Worm (Caenorhabditis elegans) whole organism, midembryonic: ENCODE results near the gene sri-48.
A peak's percentile ranks its signal among the peaks of the same experiment; 100 is the strongest.
"Not testable (repeated sequence)": the region's sequence is repeated elsewhere in the genome, so short reads cannot be mapped to it uniquely, and the experiment has no call there.

Experiments used
- T22C8.4 ChIP-seq: fragments of 200-800 bp; sonication (Bioruptor generic); IDR thresholded peaks from 2 replicates; pipeline ENCODE4 v1.3.6; 2022; ENCODE audit warnings: missing genetic modification characterization, missing compliant biosample characterization
- cog-1 ChIP-seq: sonication (generic microtip); optimal IDR thresholded peaks from 2 replicates; lab custom pipeline; 2016; ENCODE audit warnings: missing genetic modification characterization, missing compliant biosample characterization
- flt-1 ChIP-seq: fragments of 200-800 bp; sonication (Bioruptor generic); IDR thresholded peaks from 2 replicates; pipeline ENCODE4 v1.3.6; 2022; ENCODE audit warnings: missing genetic modification characterization, missing compliant biosample characterization
- klf-2 ChIP-seq: fragments of 200-800 bp; sonication (Bioruptor generic); conservative IDR thresholded peaks from 2 replicates; pipeline ENCODE4 v1.3.6; 2022; ENCODE audit warnings: missing genetic modification reagents, missing genetic modification characterization, missing compliant biosample characterization
- med-1 ChIP-seq: sonication (generic microtip); optimal IDR thresholded peaks from 2 replicates; lab custom pipeline; 2017; ENCODE audit warnings: missing genetic modification characterization, mild to moderate bottlenecking, missing compliant biosample characterization, antibody characterized with exemption, missing genetic modification reagents; ENCODE audit not compliant: insufficient read depth
- ref-1 ChIP-seq: fragments of 200-800 bp; sonication (Bioruptor generic); conservative IDR thresholded peaks from 2 replicates; pipeline ENCODE4 v1.3.6; 2022; ENCODE audit warnings: missing genetic modification reagents, missing genetic modification characterization, missing compliant biosample characterization
- tab-1 ChIP-seq: fragments of 200-800 bp; sonication (Bioruptor generic); IDR thresholded peaks from 2 replicates; pipeline ENCODE4 v1.3.6; 2022; ENCODE audit warnings: missing genetic modification characterization, missing compliant biosample characterization
- ztf-23 ChIP-seq: fragments of 200-800 bp; sonication (Bioruptor generic); IDR thresholded peaks from 2 replicates; pipeline ENCODE4 v1.3.6; 2022; ENCODE audit warnings: missing genetic modification reagents, missing genetic modification characterization, missing compliant biosample characterization
- ztf-29 ChIP-seq: fragments of 200-800 bp; sonication (Bioruptor generic); IDR thresholded peaks from 2 replicates; pipeline ENCODE4 v1.3.6; 2022; ENCODE audit warnings: missing genetic modification reagents, missing genetic modification characterization, missing compliant biosample characterization

Gene sri-48

ce11 chrII:3201242-3201641, at the start of gene sri-48:
Gene sri-48, minus strand, starts transcription at chrII:3201342.
- not testable (repeated sequence) for TF ChIP-seq flt-1; cog-1; T22C8.4 (GFP tag; lab: Robert Waterston, UW)

DNA sequence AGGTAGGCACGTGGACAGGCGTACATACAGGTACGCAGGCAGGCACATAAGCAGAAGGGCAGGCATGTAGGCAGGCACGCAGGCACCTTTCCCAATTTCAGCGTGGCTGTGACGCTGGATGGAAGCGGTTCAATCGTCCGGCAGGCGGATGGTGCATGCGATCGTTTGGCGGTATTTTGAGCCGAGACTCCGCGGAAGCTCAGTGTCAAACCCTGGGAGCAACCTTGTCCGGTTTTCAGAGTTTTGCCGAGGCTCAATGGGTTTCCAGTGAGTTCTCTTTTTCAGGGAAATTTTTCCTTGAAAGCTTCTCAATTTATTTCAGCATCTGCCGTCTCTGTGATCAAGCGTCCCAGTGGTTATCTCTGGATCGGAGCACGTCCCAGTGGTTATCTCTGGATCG, 49.1 kb upstream of the sri-48 start:
- TF ChIP-seq ztf-23 (GFP tag; lab: Robert Waterston, UW) (no peak), flt-1 (no peak)

ce11 chrII:3249406-3249805, 48.3 kb upstream of the sri-48 start, which contains the start of gene clec-124:
Gene clec-124, plus strand, starts transcription at chrII:3249706.
- TF ChIP-seq ref-1 (GFP tag; lab: Robert Waterston, UW) (no peak), med-1 (GFP tag; lab: Kevin White, UChicago) (no peak), cog-1 (no peak), ztf-23 (GFP tag; lab: Robert Waterston, UW) (no peak), T22C8.4 (GFP tag; lab: Robert Waterston, UW) (no peak), flt-1 (no peak), ztf-29 (no peak), tab-1 (GFP tag; lab: Robert Waterston, UW) (no peak)

DNA sequence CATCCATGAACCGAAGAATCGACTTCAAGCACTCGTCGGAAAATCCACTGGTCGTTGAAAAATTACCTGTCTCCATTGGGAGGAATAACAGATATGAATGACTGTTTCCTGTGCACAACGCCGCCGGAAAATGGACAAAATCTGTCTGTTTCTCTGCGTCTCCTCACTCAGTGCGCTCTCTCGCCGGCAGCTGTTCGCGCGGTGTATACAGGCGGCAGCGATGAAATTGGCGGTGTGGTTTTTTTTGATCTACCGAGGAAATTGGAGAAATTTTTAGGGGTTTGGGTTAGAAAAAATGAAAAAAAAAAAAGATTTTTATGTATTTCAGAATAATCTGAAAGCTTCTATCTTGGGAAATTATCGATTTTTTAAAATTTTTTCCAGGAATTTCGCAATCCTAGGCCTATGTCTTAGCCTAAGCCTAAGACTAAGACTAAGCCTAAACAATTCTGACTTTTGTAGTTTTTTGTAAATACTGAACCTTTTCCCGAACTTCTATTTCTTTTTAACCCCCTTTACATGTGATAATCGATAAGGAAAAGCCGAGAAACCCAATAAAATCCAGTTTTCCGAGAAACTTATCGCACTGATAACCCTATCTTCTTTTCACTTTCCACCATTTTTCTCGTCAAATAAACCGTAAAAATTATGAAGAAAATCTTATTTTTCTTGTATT, 47.0 kb upstream of the sri-48 start, which contains the start of the genes fbxc-50 and C17F4.2:
TSS of gene fbxc-50 (minus strand) at position 81 of the 676 bp plus-strand sequence.
TSS of gene C17F4.2 (plus strand) at position 626 of the 676 bp plus-strand sequence.
- TF ChIP-seq T22C8.4 (GFP tag; lab: Robert Waterston, UW) (0 out of 2 replicates have a peak, but pooled peaks have one; percentile 36), ztf-23 (GFP tag; lab: Robert Waterston, UW) (no peak)

- TF ChIP-seq ref-1 (GFP tag; lab: Robert Waterston, UW) (no peak), med-1 (GFP tag; lab: Kevin White, UChicago) (no peak), cog-1 (no peak), ztf-23 (GFP tag; lab: Robert Waterston, UW) (no peak), T22C8.4 (GFP tag; lab: Robert Waterston, UW) (no peak), klf-2 (GFP tag; lab: Robert Waterston, UW) (no peak), flt-1 (no peak), tab-1 (GFP tag; lab: Robert Waterston, UW) (no peak), ztf-29 (no peak)
Measured at ce11 chrII:3247556-3247955, 46.4 kb upstream of the sri-48 start.

- TF ChIP-seq ref-1 (GFP tag; lab: Robert Waterston, UW) (no peak), cog-1 (no peak), ztf-23 (GFP tag; lab: Robert Waterston, UW) (no peak), tab-1 (GFP tag; lab: Robert Waterston, UW) (no peak), flt-1 (no peak), ztf-29 (no peak), med-1 (GFP tag; lab: Kevin White, UChicago) (no peak), T22C8.4 (GFP tag; lab: Robert Waterston, UW) (no peak), klf-2 (GFP tag; lab: Robert Waterston, UW) (no peak)
Measured at ce11 chrII:3245836-3246235, 44.7 kb upstream of the sri-48 start, which contains the start of gene C17F4.7. Gene C17F4.7, minus strand, starts transcription at chrII:3246015.

DNA sequence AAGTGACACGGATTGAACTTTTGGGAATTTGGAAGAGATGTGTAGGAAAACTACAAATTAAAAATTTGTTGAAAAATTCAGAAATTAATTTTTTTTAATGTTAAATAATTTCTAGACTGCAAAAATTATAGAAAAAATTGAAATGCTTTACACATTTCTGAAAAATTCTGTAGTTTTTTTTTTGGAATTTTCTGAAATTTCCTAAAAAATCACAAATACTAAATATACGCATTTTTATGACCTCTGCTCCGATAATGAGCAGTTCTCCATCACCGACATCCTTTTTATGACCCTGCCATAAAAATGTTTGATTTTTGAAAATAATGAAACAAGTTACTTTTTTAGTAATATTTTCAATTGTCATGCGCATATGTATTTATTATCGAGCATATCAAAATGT, 43.6 kb upstream of the sri-48 start:
- TF ChIP-seq ztf-29 = no peak
- no peak for TF ChIP-seq klf-2 (GFP tag; lab: Robert Waterston, UW)
- no peak for TF ChIP-seq tab-1 (GFP tag; lab: Robert Waterston, UW)

DNA sequence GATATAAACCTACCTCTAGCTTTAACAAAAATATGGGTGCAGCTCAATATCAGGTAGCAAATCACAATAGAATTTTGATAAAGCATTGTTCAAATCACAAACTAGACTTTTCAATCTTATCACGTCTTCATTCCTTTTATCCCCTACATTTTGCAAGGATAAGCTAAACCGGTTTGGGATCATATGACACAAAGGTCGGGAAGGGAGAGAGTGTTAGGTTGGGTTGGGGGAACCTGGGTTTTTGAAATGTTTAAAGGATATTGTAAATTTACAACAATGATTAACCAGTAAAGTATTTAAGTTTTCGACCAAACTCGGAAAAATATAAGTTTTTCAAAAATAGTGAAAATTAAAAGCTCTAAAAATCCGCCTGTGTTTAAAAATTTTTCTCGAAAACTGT, 42.9 kb upstream of the sri-48 start, which contains the start of gene C17F4.12:
TSS of gene C17F4.12 (minus strand) at position 101 of the 400 bp plus-strand sequence.
- TF ChIP-seq ztf-23 (GFP tag; lab: Robert Waterston, UW) = no peak
- TF ChIP-seq tab-1 (GFP tag; lab: Robert Waterston, UW) = no peak
- no peak for TF ChIP-seq T22C8.4 (GFP tag; lab: Robert Waterston, UW)
- no peak for TF ChIP-seq ztf-29
- TF ChIP-seq ref-1 (GFP tag; lab: Robert Waterston, UW) = no peak
- TF ChIP-seq flt-1 = no peak
- no peak for TF ChIP-seq med-1 (GFP tag; lab: Kevin White, UChicago)
- TF ChIP-seq cog-1 = no peak
- no peak for TF ChIP-seq klf-2 (GFP tag; lab: Robert Waterston, UW)

DNA sequence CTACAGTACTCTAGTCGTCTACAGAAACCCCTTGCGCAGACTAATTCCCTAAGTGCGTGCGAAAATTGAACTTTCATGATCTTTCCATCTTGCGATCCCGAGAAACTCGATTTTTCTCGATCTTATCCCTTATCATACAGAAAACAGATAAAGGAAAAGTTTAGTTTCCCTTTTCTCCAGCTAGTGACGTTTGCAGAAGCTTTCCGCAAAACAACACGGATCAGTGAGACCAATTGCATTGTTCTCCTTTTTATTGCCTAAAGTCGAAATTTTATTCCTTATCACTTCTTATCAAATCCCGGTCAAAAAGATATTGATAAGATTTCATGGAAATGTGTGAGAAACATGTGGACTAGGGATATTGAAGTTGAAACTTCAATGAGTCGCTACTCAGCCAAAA, 40.7 kb upstream of the sri-48 start:
- no peak for TF ChIP-seq med-1 (GFP tag; lab: Kevin White, UChicago)
- TF ChIP-seq tab-1 (GFP tag; lab: Robert Waterston, UW) = no peak
- TF ChIP-seq cog-1 = no peak
- no peak for TF ChIP-seq ztf-29
- TF ChIP-seq T22C8.4 (GFP tag; lab: Robert Waterston, UW) = no peak
- TF ChIP-seq ztf-23 (GFP tag; lab: Robert Waterston, UW) = no peak
- no peak for TF ChIP-seq klf-2 (GFP tag; lab: Robert Waterston, UW)
- no peak for TF ChIP-seq flt-1
- no peak for TF ChIP-seq ref-1 (GFP tag; lab: Robert Waterston, UW)

DNA sequence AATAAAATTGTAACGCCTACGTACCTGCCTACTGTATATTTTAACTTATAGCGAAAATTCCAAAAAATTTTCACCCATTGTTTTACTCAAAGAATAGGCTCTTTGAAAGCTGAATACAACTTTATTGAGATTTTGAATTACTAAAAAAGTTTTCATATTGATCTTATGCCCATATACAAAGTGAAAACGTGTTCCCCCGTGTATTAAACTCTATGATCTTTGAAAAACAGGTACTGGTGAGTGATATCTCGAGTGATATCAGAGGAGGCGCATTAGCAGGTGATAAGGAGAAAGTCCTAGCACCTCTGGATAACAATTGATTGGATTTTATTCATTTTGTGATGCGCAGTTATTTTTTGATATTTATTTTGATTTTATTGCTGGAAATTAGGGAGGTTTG, 39.1 kb upstream of the sri-48 start, which contains the start of gene C17F4.3:
TSS of gene C17F4.3 (plus strand) at position 301 of the 400 bp plus-strand sequence.
- no peak for TF ChIP-seq cog-1
- no peak for TF ChIP-seq tab-1 (GFP tag; lab: Robert Waterston, UW)
- no peak for TF ChIP-seq klf-2 (GFP tag; lab: Robert Waterston, UW)
- TF ChIP-seq ztf-23 (GFP tag; lab: Robert Waterston, UW) = no peak
- no peak for TF ChIP-seq flt-1
- no peak for TF ChIP-seq T22C8.4 (GFP tag; lab: Robert Waterston, UW)
- no peak for TF ChIP-seq med-1 (GFP tag; lab: Kevin White, UChicago)
- TF ChIP-seq ref-1 (GFP tag; lab: Robert Waterston, UW) = no peak
- TF ChIP-seq ztf-29 = no peak
